Worm (Caenorhabditis elegans): ENCODE results near the gene npax-3.
A peak's percentile ranks its signal among the peaks of the same experiment; 100 is the strongest.

- TF ChIP-seq jun-1 (tag; optimal IDR thresholded peaks at IDR 0.05) (no peak), pqm-1 (tag; optimal IDR thresholded peaks at IDR 0.05) (peak; percentile 56), unc-62 (GFP tag; optimal IDR thresholded peaks at IDR 0.05) (no peak), pha-4 (tag; optimal IDR thresholded peaks at IDR 0.05) (no peak)
These were observed 31.2 kb downstream of the npax-3 start for ce11 chrIV:10796707-10797106.
